Fruit fly (Drosophila melanogaster) whole organism, wandering third instar larva: ENCODE results near the gene tex.

Experiments
- Dif ChIP-seq: fragments of 200-275, 200-300 bp; sonication (Bioruptor generic); optimal IDR thresholded peaks from 2 replicates; lab custom pipeline; 2018; ENCODE audit warnings: missing biosample characterization, missing genetic modification characterization; ENCODE audit not compliant: partially characterized antibody
- Jra ChIP-seq: sonication (Bioruptor generic); optimal IDR thresholded peaks from 2 replicates; lab custom pipeline; 2016; ENCODE audit warnings: missing biosample characterization, missing genetic modification characterization
- br ChIP-seq: fragments of 200-800 bp; sonication (Bioruptor generic); optimal IDR thresholded peaks from 2 replicates; lab custom pipeline; 2016; ENCODE audit warnings: missing biosample characterization, missing genetic modification characterization
- usp ChIP-seq: fragments of >200 bp; optimal IDR thresholded peaks from 2 replicates; lab custom pipeline; 2017; ENCODE audit warnings: missing biosample characterization, missing genetic modification characterization

- TF ChIP-seq Dif (GFP tag; lab: Kevin White, UChicago): no peak
- TF ChIP-seq Jra (GFP tag; lab: Kevin White, UChicago): no peak
- TF ChIP-seq br (GFP tag; lab: Kevin White, UChicago): no peak
- TF ChIP-seq usp (GFP tag; lab: Kevin White, UChicago): no peak
Measured at dm6 chr3R:8306188-8306926, 2.1 kb downstream of the tex start.
